Fruit fly (Drosophila melanogaster) whole organism, prepupa: ENCODE data around the gene CG6928.

Experiments
- CG11762 ChIP-seq: fragments of 200-800 bp; sonication (Bioruptor generic); optimal IDR thresholded peaks from 3 replicates; lab custom pipeline; 2016; ENCODE audit warnings: missing biosample characterization, missing genetic modification characterization; ENCODE audit not compliant: insufficient read depth
- CG16779 ChIP-seq: fragments of 200-800 bp; sonication (Bioruptor generic); optimal IDR thresholded peaks from 3 replicates; lab custom pipeline; 2017; ENCODE audit warnings: missing biosample characterization, mild to moderate bottlenecking, missing genetic modification characterization
- CG3032 ChIP-seq: fragments of 200-800 bp; optimal IDR thresholded peaks from 2 replicates; lab custom pipeline; 2019; ENCODE audit warnings: missing biosample characterization, mild to moderate bottlenecking, missing genetic modification characterization, moderate library complexity
- CG6854 ChIP-seq: fragments of 200-800 bp; sonication (Bioruptor generic); optimal IDR thresholded peaks from 2 replicates; lab custom pipeline; 2017; ENCODE audit warnings: missing biosample characterization, mild to moderate bottlenecking, missing genetic modification characterization
- CG7368 ChIP-seq: fragments of 200-800 bp; sonication (Bioruptor generic); optimal IDR thresholded peaks from 3 replicates; lab custom pipeline; 2016; ENCODE audit warnings: missing biosample characterization, missing genetic modification characterization
- Ets21C ChIP-seq: fragments of 200-800 bp; sonication (Bioruptor generic); optimal IDR thresholded peaks from 3 replicates; lab custom pipeline; 2016; ENCODE audit warnings: missing biosample characterization, missing genetic modification characterization
- Hr38 ChIP-seq: sonication (Bioruptor generic); optimal IDR thresholded peaks from 2 replicates; lab custom pipeline; 2016; ENCODE audit warnings: missing biosample characterization, missing genetic modification characterization
- Hr39 ChIP-seq: fragments of 200-800 bp; sonication (Bioruptor generic); optimal IDR thresholded peaks from 2 replicates; lab custom pipeline; 2016; ENCODE audit warnings: missing biosample characterization, missing genetic modification characterization
- Hr4 ChIP-seq: fragments of 200-800 bp; sonication (Bioruptor generic); optimal IDR thresholded peaks from 3 replicates; lab custom pipeline; 2016; ENCODE audit warnings: missing biosample characterization, missing genetic modification characterization
- esn ChIP-seq: fragments of 200-800 bp; sonication (Bioruptor generic); optimal IDR thresholded peaks from 2 replicates; lab custom pipeline; 2016; ENCODE audit warnings: missing biosample characterization, mild to moderate bottlenecking, missing genetic modification characterization, moderate library complexity
- fd59A ChIP-seq: fragments of 200-800 bp; sonication (Bioruptor generic); optimal IDR thresholded peaks from 2 replicates; lab custom pipeline; 2017; ENCODE audit warnings: missing biosample characterization, mild to moderate bottlenecking, missing genetic modification characterization, missing genetic modification reagents
- fd85E ChIP-seq: fragments of 200-800 bp; sonication (Bioruptor generic); optimal IDR thresholded peaks from 3 replicates; lab custom pipeline; 2016; ENCODE audit warnings: missing biosample characterization, missing genetic modification characterization
- vri ChIP-seq: fragments of 200-800 bp; sonication (Bioruptor generic); optimal IDR thresholded peaks from 3 replicates; lab custom pipeline; 2016; ENCODE audit warnings: missing biosample characterization, mild to moderate bottlenecking, missing genetic modification characterization

dm6 chr3L:12014272-12014671 is 11.3 kb downstream of the CG6928 start:
- TF ChIP-seq CG11762 = no peak
- no peak for TF ChIP-seq CG3032 (tag; lab: Kevin White, UChicago)
- no peak for TF ChIP-seq Ets21C (GFP tag; lab: Kevin White, UChicago)
- TF ChIP-seq Hr4 (GFP tag; lab: Kevin White, UChicago) = no peak
- TF ChIP-seq CG7368 (GFP tag; lab: Kevin White, UChicago) = no peak
- no peak for TF ChIP-seq fd59A (GFP tag; lab: Kevin White, UChicago)
- TF ChIP-seq CG6854 (GFP tag; lab: Kevin White, UChicago) = peak; percentile 36
- no peak for TF ChIP-seq fd85E (GFP tag; lab: Kevin White, UChicago)
- no peak for TF ChIP-seq Hr38 (GFP tag; lab: Kevin White, UChicago)
- no peak for TF ChIP-seq CG16779 (tag; lab: Kevin White, UChicago)
- TF ChIP-seq Hr39 (GFP tag; lab: Kevin White, UChicago) = no peak
- TF ChIP-seq vri (GFP tag; lab: Kevin White, UChicago) = no peak
- no peak for TF ChIP-seq esn (GFP tag; lab: Kevin White, UChicago)
